Fruit fly (Drosophila melanogaster): ENCODE data around the gene not.

The not gene

dm6 chr3L:18625786-18626185 lies 3.9 kb upstream of the not start, which contains the start of gene MYPT-75D:
TSS of gene MYPT-75D (plus strand) at chr3L:18625959.
- TF ChIP-seq CG8301 (tag; optimal IDR thresholded peaks at IDR 0.05) (no peak), rn (GFP tag; IDR thresholded peaks at IDR 0.05) (no peak), CG4496 (GFP tag; IDR thresholded peaks at IDR 0.05) (no peak), CG13204 (GFP tag; optimal IDR thresholded peaks at IDR 0.05) (no peak), CG12605 (GFP tag; IDR thresholded peaks at IDR 0.05) (peak; percentile 22; the same call in 1 of the 2 replicates), D1 (tag; optimal IDR thresholded peaks at IDR 0.05) (no peak), Ets98B (GFP tag; IDR thresholded peaks at IDR 0.05) (peak; percentile 9; the same call in 1 of the 2 replicates), fd96Ca (GFP tag; IDR thresholded peaks at IDR 0.05) (no peak), CG17806 (tag; optimal IDR thresholded peaks at IDR 0.05) (no peak), Pif1A (GFP tag; optimal IDR thresholded peaks at IDR 0.05) (no peak), Snoo (tag; optimal IDR thresholded peaks at IDR 0.05) (no peak), CG15710 (tag; optimal IDR thresholded peaks at IDR 0.05) (no peak), CG34367 (tag; optimal IDR thresholded peaks at IDR 0.05) (no peak), gl (tag; optimal IDR thresholded peaks at IDR 0.05) (no peak), EcR (GFP tag; optimal IDR thresholded peaks at IDR 0.05) (peak; percentile 3), CG9948 (tag; optimal IDR thresholded peaks at IDR 0.05) (no peak), CG32121 (GFP tag; IDR thresholded peaks at IDR 0.05) (no peak), CG14655 (GFP tag; optimal IDR thresholded peaks at IDR 0.05) (no peak), CG8159 (tag; optimal IDR thresholded peaks at IDR 0.05) (no peak)

DNA sequence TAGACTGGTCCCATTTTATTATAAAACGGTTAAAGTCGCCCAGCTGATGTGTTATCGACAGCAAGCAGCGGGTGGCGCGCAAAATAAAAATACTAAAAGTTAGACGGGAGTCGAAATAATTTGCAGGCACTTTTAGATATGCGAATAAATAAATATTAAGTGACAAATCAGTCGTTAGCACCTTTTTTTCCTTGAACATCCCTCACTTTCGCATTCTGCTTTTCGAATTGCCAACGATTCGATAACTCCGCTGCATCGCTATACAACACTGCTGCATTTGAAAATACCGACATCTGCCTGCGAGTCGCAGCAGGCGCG lies 452 bp upstream of the not start, which contains the start of gene bora:
Gene bora (plus strand): TSS at position 271 of the 318 bp plus-strand sequence.
- no peak for TF ChIP-seq CG8301 (tag; optimal IDR thresholded peaks at IDR 0.05)
- TF ChIP-seq CG13204 (GFP tag; optimal IDR thresholded peaks at IDR 0.05) = no peak
- no peak for TF ChIP-seq CG12605 (GFP tag; IDR thresholded peaks at IDR 0.05)
- no peak for TF ChIP-seq Pif1A (GFP tag; optimal IDR thresholded peaks at IDR 0.05)
- no peak for TF ChIP-seq CG4496 (GFP tag; IDR thresholded peaks at IDR 0.05)
- TF ChIP-seq rn (GFP tag; IDR thresholded peaks at IDR 0.05) = no peak
- TF ChIP-seq Pif1B (GFP tag; optimal IDR thresholded peaks at IDR 0.05) = no peak
- TF ChIP-seq CG32121 (GFP tag; IDR thresholded peaks at IDR 0.05) = no peak
- no peak for TF ChIP-seq Ets98B (GFP tag; IDR thresholded peaks at IDR 0.05)
- no peak for TF ChIP-seq fd96Ca (GFP tag; IDR thresholded peaks at IDR 0.05)
- TF ChIP-seq EcR (GFP tag; optimal IDR thresholded peaks at IDR 0.05) = no peak
- TF ChIP-seq CG17806 (tag; optimal IDR thresholded peaks at IDR 0.05) = no peak

dm6 chr3L:18620988-18621734 lies 768 bp downstream of the not start:
- no peak for TF ChIP-seq CG32121 (GFP tag; IDR thresholded peaks at IDR 0.05)
- TF ChIP-seq CG15710 (tag; optimal IDR thresholded peaks at IDR 0.05) = no peak
- 0 out of 2 replicates have a peak, but pooled peaks have one; percentile 27 for TF ChIP-seq CG10348 (GFP tag; IDR thresholded peaks at IDR 0.05)
- no peak for TF ChIP-seq CG34367 (tag; optimal IDR thresholded peaks at IDR 0.05)
- TF ChIP-seq Pif1B (GFP tag; optimal IDR thresholded peaks at IDR 0.05) = no peak
- TF ChIP-seq CG12605 (GFP tag; IDR thresholded peaks at IDR 0.05) = no peak
- peak; percentile 35; the same call in 1 of the 3 replicates for TF ChIP-seq CG4496 (GFP tag; IDR thresholded peaks at IDR 0.05)
- TF ChIP-seq CG17806 (tag; optimal IDR thresholded peaks at IDR 0.05) = peak; percentile 28
- no peak for TF ChIP-seq rn (GFP tag; IDR thresholded peaks at IDR 0.05)
- TF ChIP-seq Ets98B (GFP tag; IDR thresholded peaks at IDR 0.05) = peak; percentile 48; the same call in 1 of the 2 replicates
- TF ChIP-seq CG8159 (tag; optimal IDR thresholded peaks at IDR 0.05) = peak; percentile 26
- peak; percentile 50 for TF ChIP-seq Snoo (tag; optimal IDR thresholded peaks at IDR 0.05)
- peak; percentile 11 for TF ChIP-seq CG9948 (tag; optimal IDR thresholded peaks at IDR 0.05)
- TF ChIP-seq EcR (GFP tag; optimal IDR thresholded peaks at IDR 0.05) = peak; percentile 100
- no peak; the same call in 2 of the 3 replicates for TF ChIP-seq fd96Ca (GFP tag; IDR thresholded peaks at IDR 0.05)
- TF ChIP-seq gl (tag; optimal IDR thresholded peaks at IDR 0.05) = no peak
- TF ChIP-seq D1 (tag; optimal IDR thresholded peaks at IDR 0.05) = no peak
- peak; percentile 52 for TF ChIP-seq CG14655 (GFP tag; optimal IDR thresholded peaks at IDR 0.05)
- peak; percentile 58 for TF ChIP-seq CG8301 (tag; optimal IDR thresholded peaks at IDR 0.05)
- peak; percentile 14 for TF ChIP-seq CG13204 (GFP tag; optimal IDR thresholded peaks at IDR 0.05)
- TF ChIP-seq Pif1A (GFP tag; optimal IDR thresholded peaks at IDR 0.05) = no peak

dm6 chr3L:18617893-18618577 lies 3.9 kb downstream of the not start, which contains the start of the genes CG13380 and CG4174:
TSS of gene CG13380 (minus strand) at chr3L:18617943.
TSS of gene CG4174 (minus strand) at chr3L:18617943.
- TF ChIP-seq CG9948 (tag; optimal IDR thresholded peaks at IDR 0.05) (no peak), Pif1A (GFP tag; optimal IDR thresholded peaks at IDR 0.05) (no peak), D1 (tag; optimal IDR thresholded peaks at IDR 0.05) (peak; percentile 85), CG8159 (tag; optimal IDR thresholded peaks at IDR 0.05) (no peak), CG13204 (GFP tag; optimal IDR thresholded peaks at IDR 0.05) (no peak), CG4496 (GFP tag; IDR thresholded peaks at IDR 0.05) (no peak), fd96Ca (GFP tag; IDR thresholded peaks at IDR 0.05) (no peak), CG8301 (tag; optimal IDR thresholded peaks at IDR 0.05) (no peak), EcR (GFP tag; optimal IDR thresholded peaks at IDR 0.05) (no peak), CG34367 (tag; optimal IDR thresholded peaks at IDR 0.05) (no peak), Snoo (tag; optimal IDR thresholded peaks at IDR 0.05) (no peak), CG15710 (tag; optimal IDR thresholded peaks at IDR 0.05) (no peak), CG12605 (GFP tag; IDR thresholded peaks at IDR 0.05) (peak; percentile 31; the same call in 1 of the 2 replicates)

DNA sequence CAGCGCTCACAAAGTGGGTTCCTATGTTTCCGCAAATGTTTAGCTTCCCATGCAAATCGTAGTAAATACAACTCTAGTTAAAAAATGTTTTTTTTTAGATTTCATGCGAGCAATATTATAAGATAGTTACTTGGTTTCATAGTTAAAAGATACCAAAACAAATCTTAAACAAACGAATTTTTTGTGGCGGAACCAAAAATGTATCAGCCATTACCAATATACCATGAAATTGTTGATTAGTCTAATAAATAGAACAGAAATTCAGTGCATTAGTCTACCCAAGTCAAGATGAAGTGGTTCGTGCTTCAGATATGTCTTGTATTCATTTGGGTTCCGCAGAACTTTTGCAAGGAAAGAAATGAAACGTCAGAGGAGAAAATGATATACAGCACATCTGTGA lies 10.3 kb downstream of the not start, which contains the start of gene CG32199:
Gene CG32199 (plus strand): TSS at position 301 of the 400 bp plus-strand sequence.
- TF ChIP-seq Ets98B (GFP tag; IDR thresholded peaks at IDR 0.05) (no peak), rn (GFP tag; IDR thresholded peaks at IDR 0.05) (no peak), CG17806 (tag; optimal IDR thresholded peaks at IDR 0.05) (no peak), CG15710 (tag; optimal IDR thresholded peaks at IDR 0.05) (no peak), CG34367 (tag; optimal IDR thresholded peaks at IDR 0.05) (no peak), fd96Ca (GFP tag; IDR thresholded peaks at IDR 0.05) (no peak), CG4496 (GFP tag; IDR thresholded peaks at IDR 0.05) (no peak), EcR (GFP tag; optimal IDR thresholded peaks at IDR 0.05) (no peak), Pif1A (GFP tag; optimal IDR thresholded peaks at IDR 0.05) (no peak), CG9948 (tag; optimal IDR thresholded peaks at IDR 0.05) (no peak), CG8159 (tag; optimal IDR thresholded peaks at IDR 0.05) (no peak), CG8301 (tag; optimal IDR thresholded peaks at IDR 0.05) (no peak), CG14655 (GFP tag; optimal IDR thresholded peaks at IDR 0.05) (no peak), CG13204 (GFP tag; optimal IDR thresholded peaks at IDR 0.05) (no peak), D1 (tag; optimal IDR thresholded peaks at IDR 0.05) (no peak), CG32121 (GFP tag; IDR thresholded peaks at IDR 0.05) (no peak), Pif1B (GFP tag; optimal IDR thresholded peaks at IDR 0.05) (no peak), CG12605 (GFP tag; IDR thresholded peaks at IDR 0.05) (no peak), CG10348 (GFP tag; IDR thresholded peaks at IDR 0.05) (no peak), Snoo (tag; optimal IDR thresholded peaks at IDR 0.05) (no peak)

Data from whole organism, pupa.